Fruit fly (Drosophila melanogaster): Measurements from ENCODE around the gene CG42375.

dm6 chr3R:13789617-13790277 lies 10.3 kb downstream of the CG42375 start:
- no peak for TF ChIP-seq CG8478 (optimal IDR thresholded peaks at IDR 0.05)
- no peak for TF ChIP-seq CTCF (optimal IDR thresholded peaks at IDR 0.05)
